Worm (Caenorhabditis elegans) whole organism, L1 larva: ENCODE data around the gene dmd-10.

Source experiments
- blmp-1 ChIP-seq: fragments of 150-350 bp; optimal IDR thresholded peaks from 2 replicates; lab custom pipeline; 2014; ENCODE audit warnings: missing biosample characterization, missing genetic modification characterization
- ceh-88 ChIP-seq: fragments of 200-800 bp; sonication (Bioruptor generic); IDR thresholded peaks from 2 replicates; pipeline ENCODE4 v1.3.6; 2022; ENCODE audit warnings: missing genetic modification characterization, missing compliant biosample characterization
- elt-2 ChIP-seq: sonication (generic microtip); optimal IDR thresholded peaks from 2 replicates; lab custom pipeline; 2016; ENCODE audit warnings: missing genetic modification characterization, mild to moderate bottlenecking, inconsistent platforms, missing compliant biosample characterization, missing genetic modification reagents
- nhr-84 ChIP-seq: sonication (generic microtip); optimal IDR thresholded peaks from 2 replicates; lab custom pipeline; 2017; ENCODE audit warnings: missing biosample characterization, missing genetic modification characterization
- ztf-4 ChIP-seq: fragments of 150-350 bp; optimal IDR thresholded peaks from 2 replicates; lab custom pipeline; 2014; ENCODE audit warnings: missing biosample characterization, missing genetic modification characterization

- no peak for TF ChIP-seq blmp-1 (tag; lab: Kevin White, UChicago)
- TF ChIP-seq ztf-4 (tag; lab: Kevin White, UChicago): no peak
- TF ChIP-seq nhr-84 (tag; lab: Kevin White, UChicago): no peak
- no peak for TF ChIP-seq ceh-88 (GFP tag; lab: Robert Waterston, UW)
- TF ChIP-seq elt-2: no peak
Measured at ce11 chrV:13179986-13180591, 56.3 kb downstream of the dmd-10 start, which contains the start of gene cni-1.
